Worm (Caenorhabditis elegans): ENCODE measurements around the gene fbxb-19.

DNA sequence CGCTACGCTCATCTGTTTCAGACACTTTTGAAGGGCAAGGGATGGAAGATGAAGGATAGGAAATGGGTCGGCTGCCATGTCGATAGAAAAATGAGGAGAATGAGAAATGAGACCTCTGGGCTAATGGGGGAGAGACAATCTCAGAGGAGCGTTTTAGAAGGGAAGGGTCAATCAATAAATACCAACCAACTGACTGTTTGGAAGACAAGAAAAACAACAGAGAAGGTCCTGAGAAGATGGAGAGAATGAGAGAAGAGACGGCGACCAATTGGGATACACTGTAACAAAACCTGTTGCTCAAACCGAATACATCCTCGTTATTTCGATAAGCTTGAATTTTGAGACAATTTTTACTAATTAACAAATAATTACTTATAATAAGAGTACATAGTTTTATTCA lies 35.6 kb downstream of the fbxb-19 start, which contains the start of gene fbxb-15:
- TF ChIP-seq nhr-11 (tag; optimal IDR thresholded peaks at IDR 0.05), result no peak
- TF ChIP-seq peb-1 (tag; optimal IDR thresholded peaks at IDR 0.05), result no peak
- TF ChIP-seq ama-1 (optimal IDR thresholded peaks at IDR 0.05), result no peak
- TF ChIP-seq zag-1 (tag; optimal IDR thresholded peaks at IDR 0.05), result no peak
- TF ChIP-seq mdl-1 (tag; optimal IDR thresholded peaks at IDR 0.05), result no peak
- no peak for TF ChIP-seq sma-9 (GFP tag; optimal IDR thresholded peaks at IDR 0.05)
- no peak for TF ChIP-seq sma-9 (tag; optimal IDR thresholded peaks at IDR 0.05)
- TF ChIP-seq aly-2 (tag; optimal IDR thresholded peaks at IDR 0.05), result no peak
- no peak for TF ChIP-seq unc-62 (GFP tag; optimal IDR thresholded peaks at IDR 0.05)
- no peak for TF ChIP-seq ZK546.5 (tag; optimal IDR thresholded peaks at IDR 0.05)
- no peak for TF ChIP-seq snpc-4 (tag; optimal IDR thresholded peaks at IDR 0.05)
- no peak for TF ChIP-seq nhr-10 (tag; optimal IDR thresholded peaks at IDR 0.05)

Measured in whole organism, L2 larva.